Worm (Caenorhabditis elegans): ENCODE data around the gene srw-130.

- TF ChIP-seq W03F9.2 (tag; optimal IDR thresholded peaks at IDR 0.05) (no peak), dao-5 (tag; optimal IDR thresholded peaks at IDR 0.05) (no peak), him-1 (tag; optimal IDR thresholded peaks at IDR 0.05) (no peak)
Measured at ce11 chrV:3524970-3525369, 23.7 kb downstream of the srw-130 start, which contains the start of gene T24A6.7.

Data from whole organism, L4/young adult.